Fruit fly (Drosophila melanogaster) whole organism, prepupa: ENCODE data around the gene CG42481.
A peak's percentile ranks its signal among the peaks of the same experiment; 100 is the strongest.

Source experiments
- Blimp-1 ChIP-seq: fragments of 200-800 bp; sonication (Bioruptor generic); optimal IDR thresholded peaks from 3 replicates; lab custom pipeline; 2017; ENCODE audit warnings: missing biosample characterization, missing genetic modification characterization, mild to moderate bottlenecking, moderate library complexity, missing genetic modification reagents
- CG10669 ChIP-seq: fragments of 200-800 bp; sonication (Bioruptor generic); optimal IDR thresholded peaks from 3 replicates; lab custom pipeline; 2018; ENCODE audit warnings: missing biosample characterization, mild to moderate bottlenecking, missing genetic modification characterization, moderate library complexity
- CG11762 ChIP-seq: fragments of 200-800 bp; sonication (Bioruptor generic); optimal IDR thresholded peaks from 3 replicates; lab custom pipeline; 2016; ENCODE audit warnings: missing biosample characterization, missing genetic modification characterization; ENCODE audit not compliant: insufficient read depth
- CG15336 ChIP-seq: fragments of 200-800 bp; sonication (Bioruptor generic); IDR thresholded peaks from 2 replicates; pipeline ENCODE4 v1.3.6; 2022; ENCODE audit warnings: missing biosample characterization, missing genetic modification characterization
- CG16779 ChIP-seq: fragments of 200-800 bp; sonication (Bioruptor generic); optimal IDR thresholded peaks from 3 replicates; lab custom pipeline; 2017; ENCODE audit warnings: missing biosample characterization, mild to moderate bottlenecking, missing genetic modification characterization
- CG32006 ChIP-seq: fragments of 200-800 bp; sonication (Bioruptor generic); optimal IDR thresholded peaks from 3 replicates; lab custom pipeline; 2017; ENCODE audit warnings: missing biosample characterization, mild to moderate bottlenecking, missing genetic modification characterization
- CG34406 ChIP-seq: fragments of 200-800 bp; sonication (Bioruptor generic); optimal IDR thresholded peaks from 3 replicates; lab custom pipeline; 2016; ENCODE audit warnings: missing biosample characterization, missing genetic modification characterization
- CG4318 ChIP-seq: fragments of 200-800 bp; sonication (Bioruptor generic); optimal IDR thresholded peaks from 3 replicates; lab custom pipeline; 2017; ENCODE audit warnings: missing biosample characterization, mild to moderate bottlenecking, missing genetic modification characterization
- CG6276 ChIP-seq: fragments of 200-800 bp; sonication (Bioruptor generic); optimal IDR thresholded peaks from 2 replicates; lab custom pipeline; 2017; ENCODE audit warnings: missing biosample characterization, mild to moderate bottlenecking, missing genetic modification characterization
- CG6854 ChIP-seq: fragments of 200-800 bp; sonication (Bioruptor generic); optimal IDR thresholded peaks from 2 replicates; lab custom pipeline; 2017; ENCODE audit warnings: missing biosample characterization, mild to moderate bottlenecking, missing genetic modification characterization
- CG7368 ChIP-seq: fragments of 200-800 bp; sonication (Bioruptor generic); optimal IDR thresholded peaks from 3 replicates; lab custom pipeline; 2016; ENCODE audit warnings: missing biosample characterization, missing genetic modification characterization
- CG8119 ChIP-seq: fragments of 200-800 bp; sonication (Bioruptor generic); IDR thresholded peaks from 3 replicates; pipeline ENCODE4 v1.3.6; 2022; ENCODE audit warnings: missing biosample characterization, missing genetic modification characterization
- CG8632 ChIP-seq: fragments of 200-800 bp; sonication (Bioruptor generic); optimal IDR thresholded peaks from 3 replicates; lab custom pipeline; 2016; ENCODE audit warnings: missing biosample characterization, missing genetic modification characterization
- CG9139 ChIP-seq: fragments of 200-800 bp; sonication (Bioruptor generic); optimal IDR thresholded peaks from 3 replicates; lab custom pipeline; 2017; ENCODE audit warnings: missing biosample characterization, mild to moderate bottlenecking, missing genetic modification characterization
- Eip78C ChIP-seq: fragments of 200-800 bp; sonication (Bioruptor generic); peaks from one replicate; lab custom pipeline; 2016; ENCODE audit warnings: missing biosample characterization, missing genetic modification characterization
- Eip93F ChIP-seq: fragments of 200-800 bp; sonication (Bioruptor generic); optimal IDR thresholded peaks from 2 replicates; lab custom pipeline; 2016; ENCODE audit warnings: missing biosample characterization, mild to moderate bottlenecking, missing genetic modification characterization
- Gug ChIP-seq: fragments of 200-800 bp; sonication (Bioruptor generic); IDR thresholded peaks from 2 replicates; pipeline ENCODE4 v1.3.6; 2022; ENCODE audit warnings: missing biosample characterization, missing genetic modification characterization
- Hr4 ChIP-seq: fragments of 200-800 bp; sonication (Bioruptor generic); optimal IDR thresholded peaks from 3 replicates; lab custom pipeline; 2016; ENCODE audit warnings: missing biosample characterization, missing genetic modification characterization
- Lpt ChIP-seq: fragments of 200-800 bp; sonication (Bioruptor generic); optimal IDR thresholded peaks from 3 replicates; lab custom pipeline; 2016; ENCODE audit warnings: missing biosample characterization, missing genetic modification characterization
- Met ChIP-seq: fragments of 200-800 bp; sonication (Bioruptor generic); optimal IDR thresholded peaks from 3 replicates; lab custom pipeline; 2016; ENCODE audit warnings: missing biosample characterization, missing genetic modification characterization
- OdsH ChIP-seq: fragments of 200-800 bp; sonication (Bioruptor generic); optimal IDR thresholded peaks from 3 replicates; lab custom pipeline; 2016; ENCODE audit warnings: missing biosample characterization, missing genetic modification characterization
- Sox102F ChIP-seq: fragments of 200-800 bp; sonication (Bioruptor generic); optimal IDR thresholded peaks from 2 replicates; lab custom pipeline; 2016; ENCODE audit warnings: missing biosample characterization, mild to moderate bottlenecking, missing genetic modification characterization
- Sox15 ChIP-seq: fragments of 200-800 bp; sonication (Bioruptor generic); optimal IDR thresholded peaks from 3 replicates; lab custom pipeline; 2016; ENCODE audit warnings: missing biosample characterization, missing genetic modification characterization
- achi ChIP-seq: fragments of 200-800 bp; sonication (Bioruptor generic); optimal IDR thresholded peaks from 3 replicates; lab custom pipeline; 2016; ENCODE audit warnings: missing biosample characterization, missing genetic modification characterization
- acj6 ChIP-seq: fragments of 200-800 bp; sonication (Bioruptor generic); optimal IDR thresholded peaks from 3 replicates; lab custom pipeline; 2016; ENCODE audit warnings: missing biosample characterization, missing genetic modification characterization
- dac ChIP-seq: fragments of 200-800 bp; sonication (Bioruptor generic); optimal IDR thresholded peaks from 2 replicates; lab custom pipeline; 2017; ENCODE audit warnings: missing biosample characterization, mild to moderate bottlenecking, missing genetic modification characterization
- eg ChIP-seq: fragments of 200-800 bp; sonication (Bioruptor generic); IDR thresholded peaks from 3 replicates; pipeline ENCODE4 v1.3.6; 2022; ENCODE audit warnings: missing biosample characterization, missing genetic modification characterization
- esn ChIP-seq: fragments of 200-800 bp; sonication (Bioruptor generic); optimal IDR thresholded peaks from 2 replicates; lab custom pipeline; 2016; ENCODE audit warnings: missing biosample characterization, mild to moderate bottlenecking, missing genetic modification characterization, moderate library complexity
- fkh ChIP-seq: fragments of 200-800 bp; sonication (Bioruptor generic); optimal IDR thresholded peaks from 3 replicates; lab custom pipeline; 2017; ENCODE audit warnings: missing biosample characterization, mild to moderate bottlenecking, missing genetic modification characterization, moderate library complexity
- lz ChIP-seq: fragments of 200-800 bp; sonication (Bioruptor generic); optimal IDR thresholded peaks from 3 replicates; lab custom pipeline; 2016; ENCODE audit warnings: missing biosample characterization, missing genetic modification characterization
- pdm3 ChIP-seq: fragments of 200-800 bp; sonication (Bioruptor generic); optimal IDR thresholded peaks from 3 replicates; lab custom pipeline; 2016; ENCODE audit warnings: missing biosample characterization, missing genetic modification characterization
- ss ChIP-seq, 2 experiments: fragments of 200-800 bp; sonication (Bioruptor generic); optimal IDR thresholded peaks; 2 replicates in 1 of 2; 3 replicates in 1 of 2; lab custom pipeline; 2017 to 2018; ENCODE audit warnings: mild to moderate bottlenecking in 2 of 2, missing biosample characterization in 2 of 2, missing genetic modification characterization in 2 of 2, moderate library complexity in 1 of 2
- svp ChIP-seq: fragments of 200-800 bp; sonication (Bioruptor generic); peaks from one replicate; lab custom pipeline; 2016; ENCODE audit warnings: missing biosample characterization, missing genetic modification characterization
- topi ChIP-seq: fragments of 200-800 bp; sonication (Bioruptor generic); optimal IDR thresholded peaks from 3 replicates; lab custom pipeline; 2016; ENCODE audit warnings: missing biosample characterization, missing genetic modification characterization
- vri ChIP-seq: fragments of 200-800 bp; sonication (Bioruptor generic); optimal IDR thresholded peaks from 3 replicates; lab custom pipeline; 2016; ENCODE audit warnings: missing biosample characterization, mild to moderate bottlenecking, missing genetic modification characterization

CG42481 gene

DNA sequence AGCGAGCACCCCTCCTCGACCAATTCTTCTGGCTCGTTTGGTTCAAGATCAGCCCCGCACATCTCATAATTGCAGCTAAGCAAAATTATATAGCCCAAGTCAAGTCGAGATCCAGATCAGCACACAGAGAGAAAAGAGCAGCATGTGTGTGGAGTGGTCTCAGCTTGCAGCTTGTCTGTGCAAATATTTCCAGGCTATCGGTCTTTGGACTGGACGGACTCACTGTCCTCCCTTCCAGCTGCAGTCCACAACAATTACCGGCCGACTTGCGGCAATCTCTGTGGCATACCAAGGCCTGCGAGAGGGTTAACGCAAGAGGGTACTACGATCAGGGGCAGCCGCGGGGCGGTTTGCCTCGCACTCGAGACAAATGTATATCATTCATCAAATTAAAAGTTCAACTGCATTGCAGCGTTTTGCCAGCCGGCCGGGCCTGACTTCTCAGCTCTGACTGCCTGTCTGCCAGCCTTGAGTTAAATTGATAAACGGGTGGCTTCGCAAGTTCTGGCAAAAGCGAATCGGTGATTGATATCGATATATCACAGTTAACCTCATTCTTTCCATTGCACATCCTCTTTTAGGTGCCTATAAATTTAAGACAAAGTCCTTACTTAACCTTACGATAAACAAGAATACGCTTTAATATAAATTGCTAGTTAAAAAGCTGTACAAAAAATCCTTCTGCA, 43.3 kb downstream of the CG42481 start (continued):
- TF ChIP-seq CG11762 (GFP tag; lab: Kevin White, UChicago) (no peak), CG10669 (no peak), Gug (no peak), Eip78C (GFP tag; lab: Kevin White, UChicago) (peak; percentile 69), topi (GFP tag; lab: Kevin White, UChicago) (peak; percentile 40), svp (GFP tag; lab: Kevin White, UChicago) (peak; percentile 61), achi (GFP tag; lab: Kevin White, UChicago) (no peak), CG6854 (peak; percentile 47), CG4318 (GFP tag; lab: Kevin White, UChicago) (peak; percentile 0)
- TF ChIP-seq, all 60 proteins: peak for 14

DNA sequence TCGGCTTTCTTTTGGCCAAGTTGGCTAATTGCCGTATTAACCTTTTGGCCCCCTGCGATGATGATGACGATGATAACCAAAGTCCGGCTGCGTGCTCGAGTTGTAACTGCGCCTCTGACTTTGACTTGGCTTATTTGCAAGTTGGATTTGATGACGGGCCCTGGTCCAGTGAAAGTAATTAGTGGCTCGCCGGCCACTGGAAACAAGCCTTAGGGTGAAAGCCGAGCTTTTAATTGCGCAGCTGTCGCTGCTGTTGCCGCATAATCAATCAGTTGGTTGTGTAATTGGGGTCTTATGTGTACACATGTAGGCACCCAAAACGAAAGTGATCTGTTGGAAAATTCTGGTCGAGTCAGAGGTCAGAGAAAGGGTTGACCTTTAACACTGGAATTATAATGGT, 44.5 kb downstream of the CG42481 start:
- TF ChIP-seq svp (GFP tag; lab: Kevin White, UChicago) (peak; percentile 33), Sox15 (GFP tag; lab: Kevin White, UChicago) (no peak), topi (GFP tag; lab: Kevin White, UChicago) (no peak), CG6854 (no peak), pdm3 (GFP tag; lab: Kevin White, UChicago) (no peak), Eip78C (GFP tag; lab: Kevin White, UChicago) (no peak), Blimp-1 (GFP tag; lab: Kevin White, UChicago) (peak; percentile 19), Eip93F (GFP tag; lab: Kevin White, UChicago) (no peak)
- TF ChIP-seq, all 60 proteins: peak for 2

DNA sequence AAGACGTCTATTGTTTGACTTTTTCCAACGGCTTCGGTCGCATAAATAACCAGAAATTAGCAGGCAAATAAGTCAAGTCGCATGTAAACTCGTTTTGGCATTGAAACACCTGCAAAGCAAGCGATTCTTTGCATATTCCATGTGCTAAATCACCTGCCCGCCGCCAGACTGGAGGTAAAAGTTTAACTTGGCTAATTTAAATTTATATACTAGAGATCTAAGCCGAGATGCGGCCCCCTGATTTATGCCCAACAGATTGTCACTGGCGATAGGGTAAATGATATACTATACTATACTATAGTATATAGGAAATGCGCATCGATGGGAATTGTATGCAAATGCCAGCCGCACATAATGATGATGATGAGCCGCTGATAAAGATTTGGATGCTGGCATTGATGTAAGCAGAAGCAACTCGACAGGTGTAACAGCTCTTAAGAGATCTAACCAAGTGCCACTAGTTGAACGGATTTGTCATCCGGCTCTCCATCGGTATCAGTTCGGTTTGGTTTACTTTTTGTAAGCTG, 45.8 kb downstream of the CG42481 start:
- no peak for TF ChIP-seq CG34406 (GFP tag; lab: Kevin White, UChicago)
- peak; percentile 12 for TF ChIP-seq Eip78C (GFP tag; lab: Kevin White, UChicago)
- no peak for TF ChIP-seq vri (GFP tag; lab: Kevin White, UChicago)
- TF ChIP-seq esn (GFP tag; lab: Kevin White, UChicago), result no peak

DNA sequence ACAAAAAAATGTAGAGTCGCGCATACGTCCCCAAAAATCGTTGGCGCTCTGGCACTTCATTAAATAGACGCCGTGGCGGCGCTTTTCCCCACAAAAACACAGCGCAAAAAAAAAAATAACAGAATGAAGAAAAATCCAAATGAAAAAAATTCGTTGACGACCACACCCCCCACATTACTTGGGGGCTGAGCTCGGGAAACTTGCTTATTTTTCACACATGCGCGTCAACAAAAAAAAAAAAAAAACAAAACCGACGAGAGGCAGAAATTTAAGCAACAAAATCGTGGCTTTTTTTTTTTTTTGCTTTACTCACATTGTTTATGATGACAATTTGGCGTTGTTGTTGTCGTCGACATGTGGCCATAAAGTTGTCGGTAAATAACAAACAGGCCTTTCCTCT, 47.0 kb downstream of the CG42481 start:
- TF ChIP-seq CG8119 (GFP tag; lab: Robert Waterston, UW) (peak; percentile 50), ss (GFP tag; optimal IDR thresholded peaks at IDR 0.05; lab: Kevin White, UChicago) (peak in 1 of 2 experiments; percentile 2), Eip78C (GFP tag; lab: Kevin White, UChicago) (peak; percentile 3), lz (no peak), Hr4 (GFP tag; lab: Kevin White, UChicago) (no peak), fkh (GFP tag; lab: Kevin White, UChicago) (peak; percentile 5), Lpt (GFP tag; lab: Kevin White, UChicago) (peak; percentile 31), CG16779 (tag; lab: Kevin White, UChicago) (no peak), CG6276 (GFP tag; lab: Kevin White, UChicago) (peak; percentile 30), OdsH (GFP tag; lab: Kevin White, UChicago) (no peak), eg (GFP tag; lab: Robert Waterston, UW) (peak; percentile 69), CG15336 (GFP tag; lab: Robert Waterston, UW) (peak; percentile 42; the same call in 1 of the 2 replicates)
- TF ChIP-seq, all 60 proteins: peak for 8

DNA sequence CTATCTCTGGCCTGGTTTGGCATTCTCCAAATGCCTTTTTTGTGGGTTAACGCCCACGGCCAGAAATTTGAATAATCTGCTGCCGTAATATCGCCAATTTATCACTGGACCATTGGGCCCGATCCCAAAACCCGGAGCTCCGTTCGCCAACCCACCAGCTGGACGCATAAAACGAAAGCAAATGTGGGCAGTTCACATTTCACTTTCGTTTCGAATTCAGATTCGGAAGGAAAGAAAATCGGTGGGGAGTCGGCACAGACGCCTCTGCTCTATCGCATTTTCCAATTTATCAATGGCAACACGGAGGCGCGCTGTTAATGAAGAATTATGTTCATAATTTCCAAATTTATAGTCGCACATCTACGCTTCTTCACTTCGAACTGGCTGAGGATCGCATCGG, 48.8 kb downstream of the CG42481 start:
- TF ChIP-seq dac (GFP tag; lab: Kevin White, UChicago) (no peak), Hr4 (GFP tag; lab: Kevin White, UChicago) (no peak), acj6 (GFP tag; lab: Kevin White, UChicago) (no peak), CG32006 (GFP tag; lab: Kevin White, UChicago) (no peak), fkh (GFP tag; lab: Kevin White, UChicago) (no peak), CG10669 (no peak), OdsH (GFP tag; lab: Kevin White, UChicago) (no peak), CG9139 (GFP tag; lab: Kevin White, UChicago) (no peak), Sox102F (GFP tag; lab: Kevin White, UChicago) (no peak), CG7368 (GFP tag; lab: Kevin White, UChicago) (no peak), Met (no peak), Gug (no peak), CG8632 (GFP tag; lab: Kevin White, UChicago) (no peak)
